Worm (Caenorhabditis elegans) whole organism, L1 larva: ENCODE results near the gene gei-14.

Source experiments
- ama-1 ChIP-seq: fragments of 150-350 bp; optimal IDR thresholded peaks from 2 replicates; lab custom pipeline; 2014
- ceh-82 ChIP-seq, 3 experiments: fragments of 150-350 bp in 1 of 3; sonication (generic microtip) in 2 of 3; optimal IDR thresholded peaks; 2 replicates each; lab custom pipeline; 2014 to 2017; ENCODE audit warnings: missing biosample characterization in 3 of 3, missing genetic modification characterization in 3 of 3
- efl-1 ChIP-seq, 4 experiments: fragments of 150-350 bp; optimal IDR thresholded peaks in 3 of 4; peaks in 1 of 4; 1 replicate in 1 of 4; 2 replicates in 3 of 4; lab custom pipeline; 2014; ENCODE audit warnings: missing biosample characterization in 2 of 4, missing genetic modification characterization in 2 of 4, missing genetic modification reagents in 2 of 4
- fos-1 ChIP-seq: fragments of 150-350 bp; optimal IDR thresholded peaks from 2 replicates; lab custom pipeline; 2014; ENCODE audit warnings: missing biosample characterization, missing genetic modification characterization
- hlh-4 ChIP-seq: sonication (generic microtip); optimal IDR thresholded peaks from 2 replicates; lab custom pipeline; 2016; ENCODE audit warnings: mild to moderate bottlenecking, missing genetic modification characterization, missing compliant biosample characterization
- lin-15B ChIP-seq: fragments of 150-350 bp; sonication (generic microtip); optimal IDR thresholded peaks from 3 replicates; lab custom pipeline; 2014; ENCODE audit warnings: missing biosample characterization, missing genetic modification characterization
- lin-39 ChIP-seq: fragments of 150-350 bp; optimal IDR thresholded peaks from 2 replicates; lab custom pipeline; 2014; ENCODE audit warnings: missing biosample characterization, missing genetic modification reagents, missing genetic modification characterization
- nhr-28 ChIP-seq: fragments of 150-350 bp; optimal IDR thresholded peaks from 2 replicates; lab custom pipeline; 2014; ENCODE audit warnings: missing biosample characterization, missing genetic modification characterization
- rnt-1 ChIP-seq: sonication (generic microtip); optimal IDR thresholded peaks from 2 replicates; lab custom pipeline; 2016; ENCODE audit warnings: mild to moderate bottlenecking, missing genetic modification characterization, moderate library complexity, missing compliant biosample characterization
- unc-130 ChIP-seq: fragments of 150-350 bp; optimal IDR thresholded peaks from 2 replicates; lab custom pipeline; 2017; ENCODE audit warnings: missing biosample characterization, missing genetic modification characterization, inconsistent platforms
- ztf-11 ChIP-seq, 2 experiments: sonication (generic microtip); optimal IDR thresholded peaks; 2 replicates each; lab custom pipeline; 2016 to 2017; ENCODE audit warnings: missing genetic modification characterization in 2 of 2, missing biosample characterization in 1 of 2, missing compliant biosample characterization in 1 of 2
- ztf-4 ChIP-seq: fragments of 150-350 bp; optimal IDR thresholded peaks from 2 replicates; lab custom pipeline; 2014; ENCODE audit warnings: missing biosample characterization, missing genetic modification characterization

- TF ChIP-seq efl-1 (optimal IDR thresholded peaks at IDR 0.05; lab: Kevin White, UChicago) (no peak), efl-1 (GFP tag; optimal IDR thresholded peaks at IDR 0.05 in 1 of 2; lab: Kevin White, UChicago) (no peak), ztf-4 (tag; lab: Kevin White, UChicago) (no peak), nhr-28 (tag; lab: Kevin White, UChicago) (no peak), fos-1 (tag; lab: Kevin White, UChicago) (no peak), ceh-82 (tag; optimal IDR thresholded peaks at IDR 0.05; lab: Kevin White, UChicago) (no peak), ztf-11 (tag; optimal IDR thresholded peaks at IDR 0.05; lab: Kevin White, UChicago) (no peak), ama-1 (lab: Kevin White, UChicago) (no peak), hlh-4 (tag; lab: Kevin White, UChicago) (no peak), unc-130 (no peak), lin-39 (tag; lab: Kevin White, UChicago) (no peak), lin-15B (tag; lab: Kevin White, UChicago) (no peak), rnt-1 (tag; lab: Kevin White, UChicago) (no peak)
These were observed 8.4 kb downstream of the gei-14 start for ce11 chrII:8267679-8268078.
